Comparison of ENCODE assay signal across 5 fruit fly cellular contexts in genomic region chrX:21124176-21124575, dm6.
TF ChIP-seq lines count a peak whose summit lies in the region.

No protein-coding gene starts in this region.

- no peak for TF ChIP-seq CTCF in whole organism, embryonic (GFP tag; optimal IDR thresholded peaks at IDR 0.05; lab: Kevin White, UChicago)

TF ChIP-seq in whole organism, adult, 20 proteins besides CTCF, POLR2A, EP300 and RAD21 (continues in another document):
- no peak for TF ChIP-seq tj (GFP tag; optimal IDR thresholded peaks at IDR 0.05; lab: Kevin White, UChicago)
- TF ChIP-seq CG5204 (GFP tag; optimal IDR thresholded peaks at IDR 0.05; lab: Kevin White, UChicago), result no peak
- no peak for TF ChIP-seq Crg-1 (GFP tag; optimal IDR thresholded peaks at IDR 0.05; lab: Kevin White, UChicago)
- no peak for TF ChIP-seq CG7045 (GFP tag; optimal IDR thresholded peaks at IDR 0.05; lab: Kevin White, UChicago)
- no peak for TF ChIP-seq pad (GFP tag; optimal IDR thresholded peaks at IDR 0.05; lab: Kevin White, UChicago)
- no peak for TF ChIP-seq CG12768 (GFP tag; optimal IDR thresholded peaks at IDR 0.05; lab: Kevin White, UChicago)
- peak; percentile 12 for TF ChIP-seq CG14711 (tag; optimal IDR thresholded peaks at IDR 0.05; lab: Kevin White, UChicago)
- no peak for TF ChIP-seq Hr96 (GFP tag; optimal IDR thresholded peaks at IDR 0.05; lab: Kevin White, UChicago)
- no peak for TF ChIP-seq ovo (GFP tag; optimal IDR thresholded peaks at IDR 0.05; lab: Kevin White, UChicago)
- TF ChIP-seq toe (GFP tag; optimal IDR thresholded peaks at IDR 0.05; lab: Kevin White, UChicago), result no peak
- no peak for TF ChIP-seq cic (GFP tag; optimal IDR thresholded peaks at IDR 0.05; lab: Kevin White, UChicago)
- no peak for TF ChIP-seq CG1620 (GFP tag; optimal IDR thresholded peaks at IDR 0.05; lab: Kevin White, UChicago)
- TF ChIP-seq CG7101 (tag; optimal IDR thresholded peaks at IDR 0.05; lab: Kevin White, UChicago), result peak; percentile 2
- no peak for TF ChIP-seq Mnt (GFP tag; optimal IDR thresholded peaks at IDR 0.05; lab: Kevin White, UChicago)
- TF ChIP-seq cnc (optimal IDR thresholded peaks at IDR 0.05; lab: Kevin White, UChicago), result no peak
- TF ChIP-seq bab1 (GFP tag; optimal IDR thresholded peaks at IDR 0.05; lab: Kevin White, UChicago), result peak; percentile 82
- TF ChIP-seq kay (GFP tag; lab: Kevin White, UChicago; ENCODE audit: borderline replicate concordance), result no peak
- TF ChIP-seq Clk (GFP tag; optimal IDR thresholded peaks at IDR 0.05; lab: Kevin White, UChicago), result no peak
- no peak for TF ChIP-seq CG11617 (GFP tag; optimal IDR thresholded peaks at IDR 0.05; lab: Kevin White, UChicago)

TF ChIP-seq in whole organism, embryonic, 481 proteins besides CTCF, POLR2A, EP300 and RAD21 (continues in another document):
- TF ChIP-seq CG2889 (GFP tag; IDR thresholded peaks at IDR 0.05; lab: Robert Waterston, UW) (no peak), CG3838 (GFP tag; optimal IDR thresholded peaks at IDR 0.05; lab: Kevin White, UChicago) (no peak), trh (GFP tag; optimal IDR thresholded peaks at IDR 0.05; lab: Kevin White, UChicago) (peak; percentile 44), BEAF-32 (GFP tag; optimal IDR thresholded peaks at IDR 0.05; lab: Kevin White, UChicago) (no peak), nau (GFP tag; optimal IDR thresholded peaks at IDR 0.05; lab: Kevin White, UChicago) (peak; percentile 15), CG10462 (GFP tag; optimal IDR thresholded peaks at IDR 0.05; lab: Kevin White, UChicago) (peak; percentile 58), bowl (GFP tag; IDR thresholded peaks at IDR 0.05; lab: Robert Waterston, UW) (no peak), CG9215 (GFP tag; IDR thresholded peaks at IDR 0.05; lab: Robert Waterston, UW) (peak; percentile 37; the same call in 1 of the 2 replicates), CG7357 (GFP tag; IDR thresholded peaks at IDR 0.05; lab: Robert Waterston, UW) (peak; percentile 57; the same call in 1 of the 3 replicates), CG11247 (GFP tag; IDR thresholded peaks at IDR 0.05; lab: Robert Waterston, UW) (no peak; the same call in 1 of the 2 replicates), CG15479 (GFP tag; optimal IDR thresholded peaks at IDR 0.05; lab: Kevin White, UChicago) (no peak), shn (GFP tag; optimal IDR thresholded peaks at IDR 0.05; lab: Kevin White, UChicago) (no peak), sug (tag; optimal IDR thresholded peaks at IDR 0.05; lab: Kevin White, UChicago) (peak; percentile 12), ttk (GFP tag; IDR thresholded peaks at IDR 0.05; lab: Robert Waterston, UW) (peak; percentile 68), fd3F (GFP tag; optimal IDR thresholded peaks at IDR 0.05; lab: Kevin White, UChicago) (peak; percentile 56), nmo (GFP tag; optimal IDR thresholded peaks at IDR 0.05; lab: Kevin White, UChicago) (peak; percentile 81), repo (GFP tag; optimal IDR thresholded peaks at IDR 0.05; lab: Kevin White, UChicago) (no peak), Dbx (GFP tag; IDR thresholded peaks at IDR 0.05; lab: Robert Waterston, UW) (peak; percentile 52; the same call in 1 of the 3 replicates), CkIIα-i1 (GFP tag; IDR thresholded peaks at IDR 0.05; lab: Robert Waterston, UW) (no peak)

TF ChIP-seq in whole organism, prepupa, 60 proteins besides CTCF, POLR2A, EP300 and RAD21 (continues in another document):
- peak; percentile 80 for TF ChIP-seq eg (GFP tag; IDR thresholded peaks at IDR 0.05; lab: Robert Waterston, UW)
- peak; percentile 82 for TF ChIP-seq CG6163 (GFP tag; IDR thresholded peaks at IDR 0.05; lab: Robert Waterston, UW)
- no peak for TF ChIP-seq CG9139 (GFP tag; optimal IDR thresholded peaks at IDR 0.05; lab: Kevin White, UChicago)
- peak; percentile 81 for TF ChIP-seq Eip75B (GFP tag; optimal IDR thresholded peaks at IDR 0.05; lab: Kevin White, UChicago)
- peak; percentile 76 for TF ChIP-seq vri (GFP tag; optimal IDR thresholded peaks at IDR 0.05; lab: Kevin White, UChicago)
- peak; percentile 62 for TF ChIP-seq Ets96B (tag; optimal IDR thresholded peaks at IDR 0.05; lab: Kevin White, UChicago)
- peak; percentile 86 for TF ChIP-seq OdsH (GFP tag; optimal IDR thresholded peaks at IDR 0.05; lab: Kevin White, UChicago)
- TF ChIP-seq CG31627 (GFP tag; optimal IDR thresholded peaks at IDR 0.05; lab: Kevin White, UChicago), result peak; percentile 83
- TF ChIP-seq CG3919 (GFP tag; optimal IDR thresholded peaks at IDR 0.05; lab: Kevin White, UChicago), result peak; percentile 82
- TF ChIP-seq CG6854 (GFP tag; optimal IDR thresholded peaks at IDR 0.05; lab: Kevin White, UChicago), result peak; percentile 49
- peak; percentile 72 for TF ChIP-seq Sox14 (GFP tag; optimal IDR thresholded peaks at IDR 0.05; lab: Kevin White, UChicago)
- TF ChIP-seq Lpt (GFP tag; optimal IDR thresholded peaks at IDR 0.05; lab: Kevin White, UChicago), result peak; percentile 52
- TF ChIP-seq fkh (GFP tag; optimal IDR thresholded peaks at IDR 0.05; lab: Kevin White, UChicago), result no peak
- peak; percentile 89 for TF ChIP-seq lz (GFP tag; optimal IDR thresholded peaks at IDR 0.05; lab: Kevin White, UChicago)
- TF ChIP-seq CG6808 (GFP tag; optimal IDR thresholded peaks at IDR 0.05; lab: Kevin White, UChicago), result peak; percentile 61
- peak; percentile 81 for TF ChIP-seq Sox15 (GFP tag; optimal IDR thresholded peaks at IDR 0.05; lab: Kevin White, UChicago)
- peak; percentile 22 to 72 for TF ChIP-seq ss (GFP tag; optimal IDR thresholded peaks at IDR 0.05; lab: Kevin White, UChicago)
- peak; percentile 80 for TF ChIP-seq CG15336 (GFP tag; IDR thresholded peaks at IDR 0.05; lab: Robert Waterston, UW)
- TF ChIP-seq CG8632 (GFP tag; optimal IDR thresholded peaks at IDR 0.05; lab: Kevin White, UChicago), result peak; percentile 87

TF ChIP-seq in whole organism, pupa, 21 proteins besides CTCF, POLR2A, EP300 and RAD21:
- TF ChIP-seq D1 (tag; optimal IDR thresholded peaks at IDR 0.05; lab: Kevin White, UChicago) (no peak), CG15710 (tag; optimal IDR thresholded peaks at IDR 0.05; lab: Kevin White, UChicago) (peak; percentile 70), fd96Ca (GFP tag; IDR thresholded peaks at IDR 0.05; lab: Robert Waterston, UW) (peak; percentile 50; the same call in 1 of the 3 replicates), CG32121 (GFP tag; IDR thresholded peaks at IDR 0.05; lab: Robert Waterston, UW) (peak; percentile 73), CG13204 (GFP tag; optimal IDR thresholded peaks at IDR 0.05; lab: Kevin White, UChicago) (no peak), CG4496 (GFP tag; IDR thresholded peaks at IDR 0.05; lab: Robert Waterston, UW) (peak; percentile 75; the same call in 2 of the 3 replicates), CG10348 (GFP tag; IDR thresholded peaks at IDR 0.05; lab: Robert Waterston, UW) (no peak), gl (tag; optimal IDR thresholded peaks at IDR 0.05; lab: Kevin White, UChicago) (peak; percentile 2), CG9948 (tag; optimal IDR thresholded peaks at IDR 0.05; lab: Kevin White, UChicago) (peak; percentile 59), Ets98B (GFP tag; IDR thresholded peaks at IDR 0.05; lab: Robert Waterston, UW) (peak; percentile 70), CG17806 (tag; optimal IDR thresholded peaks at IDR 0.05; lab: Kevin White, UChicago) (peak; percentile 65), Pif1B (GFP tag; optimal IDR thresholded peaks at IDR 0.05; lab: Kevin White, UChicago) (peak; percentile 64), rn (GFP tag; IDR thresholded peaks at IDR 0.05; lab: Robert Waterston, UW) (peak; percentile 67), Pif1A (GFP tag; optimal IDR thresholded peaks at IDR 0.05; lab: Kevin White, UChicago) (peak; percentile 79), EcR (GFP tag; optimal IDR thresholded peaks at IDR 0.05; lab: Kevin White, UChicago) (no peak), CG12605 (GFP tag; IDR thresholded peaks at IDR 0.05; lab: Robert Waterston, UW) (peak; percentile 17; the same call in 1 of the 2 replicates), CG14655 (GFP tag; optimal IDR thresholded peaks at IDR 0.05; lab: Kevin White, UChicago) (peak; percentile 65), CG34367 (tag; optimal IDR thresholded peaks at IDR 0.05; lab: Kevin White, UChicago) (peak; percentile 51), CG8301 (tag; optimal IDR thresholded peaks at IDR 0.05; lab: Kevin White, UChicago) (peak; percentile 49), CG8159 (tag; optimal IDR thresholded peaks at IDR 0.05; lab: Kevin White, UChicago) (peak; percentile 78), Snoo (tag; optimal IDR thresholded peaks at IDR 0.05; lab: Kevin White, UChicago) (peak; percentile 85)
TF ChIP-seq in whole organism, pupa: peak in this region for 17.

TF ChIP-seq in whole organism, wandering third instar larva, 38 proteins besides CTCF, POLR2A, EP300 and RAD21 (continues in another document):
- TF ChIP-seq Hnf4 (GFP tag; optimal IDR thresholded peaks at IDR 0.05; lab: Kevin White, UChicago) (peak; percentile 76), dl (GFP tag; optimal IDR thresholded peaks at IDR 0.05; lab: Kevin White, UChicago; ENCODE audit: insufficient read depth in 1 of 2, partially characterized antibody in 2 of 2) (no peak), dsf (GFP tag; optimal IDR thresholded peaks at IDR 0.05; lab: Kevin White, UChicago; ENCODE audit: borderline replicate concordance) (peak; percentile 30), Sp1 (GFP tag; optimal IDR thresholded peaks at IDR 0.05; lab: Kevin White, UChicago) (peak; percentile 85), CrebA (GFP tag; optimal IDR thresholded peaks at IDR 0.05; lab: Kevin White, UChicago; ENCODE audit: borderline replicate concordance) (no peak), foxo (GFP tag; optimal IDR thresholded peaks at IDR 0.05; lab: Kevin White, UChicago) (peak in 1 of 2 experiments; percentile 87), Myc (optimal IDR thresholded peaks at IDR 0.05; lab: Kevin White, UChicago) (no peak), Dfd (GFP tag; optimal IDR thresholded peaks at IDR 0.05; lab: Kevin White, UChicago) (no peak), Vsx2 (GFP tag; optimal IDR thresholded peaks at IDR 0.05; lab: Kevin White, UChicago; ENCODE audit: partially characterized antibody) (no peak), fru (GFP tag; optimal IDR thresholded peaks at IDR 0.05; lab: Kevin White, UChicago) (peak; percentile 86), ey (GFP tag; optimal IDR thresholded peaks at IDR 0.05; lab: Kevin White, UChicago) (peak; percentile 86), brk (GFP tag; optimal IDR thresholded peaks at IDR 0.05; lab: Kevin White, UChicago) (peak; percentile 46), Dif (GFP tag; optimal IDR thresholded peaks at IDR 0.05; lab: Kevin White, UChicago; ENCODE audit: partially characterized antibody) (no peak), h (GFP tag; optimal IDR thresholded peaks at IDR 0.05; lab: Kevin White, UChicago) (peak; percentile 87), GATAd (GFP tag; optimal IDR thresholded peaks at IDR 0.05; lab: Kevin White, UChicago) (peak; percentile 15), usp (GFP tag; optimal IDR thresholded peaks at IDR 0.05; lab: Kevin White, UChicago) (no peak), pan (optimal IDR thresholded peaks at IDR 0.05; lab: Kevin White, UChicago) (no peak), sv (GFP tag; optimal IDR thresholded peaks at IDR 0.05; lab: Kevin White, UChicago) (peak; percentile 65), N (GFP tag; optimal IDR thresholded peaks at IDR 0.05; lab: Kevin White, UChicago) (no peak), tai (GFP tag; optimal IDR thresholded peaks at IDR 0.05; lab: Kevin White, UChicago) (peak; percentile 55), Hr78 (GFP tag; optimal IDR thresholded peaks at IDR 0.05; lab: Kevin White, UChicago) (no peak), psq (GFP tag; optimal IDR thresholded peaks at IDR 0.05; lab: Kevin White, UChicago) (peak; percentile 85)
